Worm (Caenorhabditis elegans) whole organism, L1 larva: ENCODE data around the gene C05C10.2.

Experiments
- C04F5.9 ChIP-seq: sonication (generic microtip); optimal IDR thresholded peaks from 2 replicates; lab custom pipeline; 2016; ENCODE audit warnings: missing genetic modification characterization, missing compliant biosample characterization
- C16A3.4 ChIP-seq: fragments of 150-350 bp; optimal IDR thresholded peaks from 2 replicates; lab custom pipeline; 2014; ENCODE audit warnings: missing biosample characterization, missing genetic modification characterization
- C34B4.2 ChIP-seq: sonication (generic microtip); optimal IDR thresholded peaks from 2 replicates; lab custom pipeline; 2017; ENCODE audit warnings: mild to moderate bottlenecking, missing genetic modification characterization, missing compliant biosample characterization
- F16B12.6 ChIP-seq: fragments of 150-350 bp; optimal IDR thresholded peaks from 2 replicates; lab custom pipeline; 2014; ENCODE audit warnings: missing biosample characterization, missing genetic modification characterization
- Y116A8C.19 ChIP-seq: sonication (generic microtip); optimal IDR thresholded peaks from 2 replicates; lab custom pipeline; 2016; ENCODE audit warnings: missing compliant biosample characterization, missing genetic modification characterization, borderline replicate concordance
- alr-1 ChIP-seq: fragments of 200-800 bp; sonication (Bioruptor generic); optimal IDR thresholded peaks from 2 replicates; lab custom pipeline; 2018; ENCODE audit warnings: borderline replicate concordance, mild to moderate bottlenecking, missing genetic modification characterization, missing compliant biosample characterization
- blmp-1 ChIP-seq: fragments of 150-350 bp; optimal IDR thresholded peaks from 2 replicates; lab custom pipeline; 2014; ENCODE audit warnings: missing biosample characterization, missing genetic modification characterization
- ceh-63 ChIP-seq: fragments of 200-800 bp; sonication (Bioruptor generic); optimal IDR thresholded peaks from 2 replicates; lab custom pipeline; 2018; ENCODE audit warnings: mild to moderate bottlenecking, missing genetic modification characterization, missing compliant biosample characterization
- ceh-8 ChIP-seq: fragments of 200-800 bp; sonication (Bioruptor generic); optimal IDR thresholded peaks from 2 replicates; lab custom pipeline; 2018; ENCODE audit warnings: mild to moderate bottlenecking, missing genetic modification characterization, moderate library complexity, missing compliant biosample characterization
- ces-1 ChIP-seq: fragments of 150-350 bp; optimal IDR thresholded peaks from 2 replicates; lab custom pipeline; 2014; ENCODE audit warnings: missing biosample characterization, missing genetic modification reagents, missing genetic modification characterization
- dsc-1 ChIP-seq: sonication (generic microtip); optimal IDR thresholded peaks from 2 replicates; lab custom pipeline; 2016; ENCODE audit warnings: mild to moderate bottlenecking, missing genetic modification characterization, missing compliant biosample characterization
- efl-1 ChIP-seq, 4 experiments: fragments of 150-350 bp; optimal IDR thresholded peaks in 3 of 4; peaks in 1 of 4; 1 replicate in 1 of 4; 2 replicates in 3 of 4; lab custom pipeline; 2014; ENCODE audit warnings: missing biosample characterization in 2 of 4, missing genetic modification characterization in 2 of 4, missing genetic modification reagents in 2 of 4
- elt-3 ChIP-seq, 6 experiments: fragments of 150-350 bp in 1 of 6; sonication (generic microtip); optimal IDR thresholded peaks; 2 replicates each; lab custom pipeline; 2017 to 2018; ENCODE audit warnings: missing biosample characterization in 6 of 6, missing genetic modification characterization in 6 of 6, inconsistent platforms in 1 of 6
- ets-5 ChIP-seq: fragments of 200-800 bp; sonication (Bioruptor generic); IDR thresholded peaks from 2 replicates; pipeline ENCODE4 v1.3.6; 2022; ENCODE audit warnings: missing genetic modification characterization, missing compliant biosample characterization
- fkh-8 ChIP-seq: sonication (generic microtip); optimal IDR thresholded peaks from 2 replicates; lab custom pipeline; 2016; ENCODE audit warnings: mild to moderate bottlenecking, missing genetic modification characterization, missing compliant biosample characterization
- fos-1 ChIP-seq: fragments of 150-350 bp; optimal IDR thresholded peaks from 2 replicates; lab custom pipeline; 2014; ENCODE audit warnings: missing biosample characterization, missing genetic modification characterization
- grh-1 ChIP-seq: fragments of 200-800 bp; sonication (Bioruptor generic); IDR thresholded peaks from 2 replicates; pipeline ENCODE4 v1.3.6; 2022; ENCODE audit warnings: missing genetic modification reagents, missing genetic modification characterization, missing compliant biosample characterization
- isw-1 ChIP-seq: fragments of 200-800 bp; sonication (Bioruptor generic); IDR thresholded peaks from 2 replicates; pipeline ENCODE4 v1.3.6; 2022; ENCODE audit warnings: missing genetic modification characterization, missing compliant biosample characterization
- lin-13 ChIP-seq: fragments of 150-350 bp; optimal IDR thresholded peaks from 2 replicates; lab custom pipeline; 2014; ENCODE audit warnings: missing biosample characterization, missing genetic modification reagents, missing genetic modification characterization
- lin-14 ChIP-seq: fragments of 200-800 bp; sonication (Bioruptor generic); optimal IDR thresholded peaks from 2 replicates; lab custom pipeline; 2018; ENCODE audit warnings: mild to moderate bottlenecking, missing genetic modification characterization, moderate library complexity, missing compliant biosample characterization
- lin-15B ChIP-seq: fragments of 150-350 bp; sonication (generic microtip); optimal IDR thresholded peaks from 3 replicates; lab custom pipeline; 2014; ENCODE audit warnings: missing biosample characterization, missing genetic modification characterization
- lin-35 ChIP-seq, 2 experiments: fragments of 150-350 bp; optimal IDR thresholded peaks; 2 replicates each; lab custom pipeline; 2014; ENCODE audit warnings: missing biosample characterization in 2 of 2, missing genetic modification characterization in 2 of 2, missing genetic modification reagents in 2 of 2
- lir-3 ChIP-seq: sonication (generic microtip); optimal IDR thresholded peaks from 2 replicates; lab custom pipeline; 2016; ENCODE audit warnings: mild to moderate bottlenecking, missing genetic modification characterization, moderate library complexity, missing compliant biosample characterization; ENCODE audit not compliant: poor library complexity
- mdl-1 ChIP-seq, 2 experiments: fragments of 150-350 bp; optimal IDR thresholded peaks; 2 replicates each; lab custom pipeline; 2014 to 2017; ENCODE audit warnings: missing biosample characterization in 2 of 2, missing genetic modification characterization in 2 of 2, inconsistent platforms in 1 of 2
- nhr-11 ChIP-seq: fragments of 150-350 bp; optimal IDR thresholded peaks from 2 replicates; lab custom pipeline; 2014; ENCODE audit warnings: missing biosample characterization, missing genetic modification characterization
- nhr-237 ChIP-seq: fragments of 150-350 bp; optimal IDR thresholded peaks from 2 replicates; lab custom pipeline; 2014; ENCODE audit warnings: missing biosample characterization, missing genetic modification characterization
- nhr-28 ChIP-seq: fragments of 150-350 bp; optimal IDR thresholded peaks from 2 replicates; lab custom pipeline; 2014; ENCODE audit warnings: missing biosample characterization, missing genetic modification characterization
- nhr-47 ChIP-seq: sonication (generic microtip); optimal IDR thresholded peaks from 2 replicates; lab custom pipeline; 2016; ENCODE audit warnings: mild to moderate bottlenecking, missing genetic modification characterization, moderate library complexity, missing compliant biosample characterization
- nhr-71 ChIP-seq: sonication (generic microtip); optimal IDR thresholded peaks from 2 replicates; lab custom pipeline; 2016; ENCODE audit warnings: mild to moderate bottlenecking, missing genetic modification characterization, moderate library complexity, missing compliant biosample characterization
- nhr-76 ChIP-seq: sonication (generic microtip); optimal IDR thresholded peaks from 2 replicates; lab custom pipeline; 2017; ENCODE audit warnings: missing biosample characterization, missing genetic modification characterization
- nhr-84 ChIP-seq: sonication (generic microtip); optimal IDR thresholded peaks from 2 replicates; lab custom pipeline; 2017; ENCODE audit warnings: missing biosample characterization, missing genetic modification characterization
- nhr-85 ChIP-seq: sonication (generic microtip); peaks from one replicate; lab custom pipeline; 2016; ENCODE audit warnings: missing genetic modification characterization, inconsistent platforms, missing compliant biosample characterization
- pag-3 ChIP-seq: sonication (generic microtip); optimal IDR thresholded peaks from 2 replicates; lab custom pipeline; 2017; ENCODE audit warnings: missing genetic modification characterization, mild to moderate bottlenecking, missing compliant biosample characterization, antibody characterized with exemption, borderline replicate concordance; ENCODE audit not compliant: insufficient read depth
- pax-3 ChIP-seq: fragments of 200-800 bp; sonication (Bioruptor generic); optimal IDR thresholded peaks from 2 replicates; lab custom pipeline; 2018; ENCODE audit warnings: mild to moderate bottlenecking, missing genetic modification characterization, moderate library complexity, missing compliant biosample characterization
- rnt-1 ChIP-seq: sonication (generic microtip); optimal IDR thresholded peaks from 2 replicates; lab custom pipeline; 2016; ENCODE audit warnings: mild to moderate bottlenecking, missing genetic modification characterization, moderate library complexity, missing compliant biosample characterization
- skn-1 ChIP-seq: fragments of 150-350 bp; optimal IDR thresholded peaks from 2 replicates; lab custom pipeline; 2014; ENCODE audit warnings: missing biosample characterization, missing genetic modification characterization
- snpc-4 ChIP-seq: fragments of 150-350 bp; optimal IDR thresholded peaks from 2 replicates; lab custom pipeline; 2014; ENCODE audit warnings: missing biosample characterization, missing genetic modification characterization
- snu-23 ChIP-seq: sonication (generic microtip); optimal IDR thresholded peaks from 2 replicates; lab custom pipeline; 2016; ENCODE audit warnings: missing genetic modification characterization, missing compliant biosample characterization
- sptf-1 ChIP-seq: fragments of 150-350 bp; optimal IDR thresholded peaks from 2 replicates; lab custom pipeline; 2014; ENCODE audit warnings: missing biosample characterization, missing genetic modification characterization
- sup-37 ChIP-seq: fragments of 200-800 bp; sonication (Bioruptor generic); optimal IDR thresholded peaks from 2 replicates; lab custom pipeline; 2018; ENCODE audit warnings: mild to moderate bottlenecking, missing genetic modification characterization, missing compliant biosample characterization
- swsn-7 ChIP-seq: sonication (generic microtip); optimal IDR thresholded peaks from 2 replicates; lab custom pipeline; 2016; ENCODE audit warnings: missing genetic modification characterization, missing compliant biosample characterization
- unc-30 ChIP-seq: sonication (generic microtip); optimal IDR thresholded peaks from 2 replicates; lab custom pipeline; 2017; ENCODE audit warnings: missing biosample characterization, missing genetic modification characterization
- unc-98 ChIP-seq: fragments of 200-800 bp; sonication (Bioruptor generic); IDR thresholded peaks from 2 replicates; pipeline ENCODE4 v1.3.6; 2022; ENCODE audit warnings: missing genetic modification characterization, missing compliant biosample characterization
- xbp-1 ChIP-seq: sonication (generic microtip); optimal IDR thresholded peaks from 2 replicates; lab custom pipeline; 2016; ENCODE audit warnings: missing genetic modification characterization, missing compliant biosample characterization

The C05C10.2 gene

ce11 chrII:9935044-9935599 is 13.1 kb downstream of the C05C10.2 start (continued):
- TF ChIP-seq C04F5.9 (no peak), nhr-47 (tag; lab: Kevin White, UChicago) (no peak), ces-1 (GFP tag; lab: Kevin White, UChicago) (no peak), ets-5 (GFP tag; lab: Robert Waterston, UW) (no peak), sup-37 (no peak), lir-3 (tag; lab: Kevin White, UChicago) (no peak), nhr-237 (tag; lab: Kevin White, UChicago) (no peak), fkh-8 (tag; lab: Kevin White, UChicago) (no peak), alr-1 (no peak), nhr-84 (tag; lab: Kevin White, UChicago) (no peak), F16B12.6 (tag; lab: Kevin White, UChicago) (no peak), blmp-1 (tag; lab: Kevin White, UChicago) (no peak), Y116A8C.19 (no peak), lin-13 (GFP tag; lab: Kevin White, UChicago) (no peak), lin-15B (tag; lab: Kevin White, UChicago) (no peak), nhr-11 (tag; lab: Kevin White, UChicago) (no peak), unc-30 (tag; lab: Kevin White, UChicago) (no peak), pax-3 (tag; lab: Kevin White, UChicago) (no peak), nhr-28 (tag; lab: Kevin White, UChicago) (no peak), grh-1 (GFP tag; lab: Robert Waterston, UW) (no peak), elt-3 (tag; optimal IDR thresholded peaks at IDR 0.05; lab: Kevin White, UChicago) (no peak), C34B4.2 (tag; lab: Kevin White, UChicago) (no peak), unc-98 (GFP tag; lab: Robert Waterston, UW) (no peak), sptf-1 (tag; lab: Kevin White, UChicago) (no peak), ceh-63 (no peak), pag-3 (tag; lab: Kevin White, UChicago) (no peak), ceh-8 (GFP tag; lab: Kevin White, UChicago) (no peak)

- TF ChIP-seq rnt-1 (tag; lab: Kevin White, UChicago) = no peak
- no peak for TF ChIP-seq swsn-7
- TF ChIP-seq efl-1 (optimal IDR thresholded peaks at IDR 0.05; lab: Kevin White, UChicago) = no peak
- TF ChIP-seq efl-1 (GFP tag; optimal IDR thresholded peaks at IDR 0.05 in 1 of 2; lab: Kevin White, UChicago) = no peak
- no peak for TF ChIP-seq skn-1 (tag; lab: Kevin White, UChicago)
- TF ChIP-seq xbp-1 (tag; lab: Kevin White, UChicago) = no peak
- peak; percentile 62 for TF ChIP-seq nhr-85 (tag; lab: Kevin White, UChicago)
These were observed 13.6 kb downstream of the C05C10.2 start for ce11 chrII:9935664-9936063.

- no peak for TF ChIP-seq efl-1 (optimal IDR thresholded peaks at IDR 0.05; lab: Kevin White, UChicago)
- peak in 1 of 2 experiments; percentile 16 for TF ChIP-seq efl-1 (GFP tag; optimal IDR thresholded peaks at IDR 0.05 in 1 of 2; lab: Kevin White, UChicago)
- TF ChIP-seq snu-23 = no peak
- no peak for TF ChIP-seq lin-14 (GFP tag; lab: Kevin White, UChicago)
- TF ChIP-seq, all 84 proteins: peak for 1
These were observed 14.8 kb downstream of the C05C10.2 start, which contains the start of gene C05C10.3 for ce11 chrII:9936859-9937258. TSS of gene C05C10.3 (minus strand) at chrII:9936893.

DNA sequence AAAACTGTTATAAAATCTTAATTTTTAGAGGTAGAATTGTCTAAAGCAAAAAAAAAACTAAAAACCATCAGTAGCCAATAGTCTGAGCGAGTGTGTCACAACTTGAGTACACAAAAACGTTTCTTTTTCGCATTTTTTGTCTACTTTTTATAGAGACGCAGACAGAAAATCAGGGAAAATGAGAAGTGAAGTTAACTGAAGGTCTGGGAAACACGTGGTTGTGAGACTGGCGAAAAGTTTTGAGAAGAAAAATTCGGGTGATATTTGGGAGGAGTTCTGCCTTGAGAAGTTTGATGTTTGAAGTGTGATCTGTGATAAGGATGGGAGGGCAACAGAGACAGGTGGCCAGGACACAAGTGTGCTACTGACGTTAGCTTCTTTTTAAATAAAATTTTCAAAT is 15.6 kb downstream of the C05C10.2 start:
- peak; percentile 37 to 98 for TF ChIP-seq mdl-1 (tag; optimal IDR thresholded peaks at IDR 0.05; lab: Kevin White, UChicago)
- TF ChIP-seq isw-1 (GFP tag; lab: Robert Waterston, UW) = 0 out of 2 replicates have a peak, but pooled peaks have one; percentile 3
- TF ChIP-seq fos-1 (tag; lab: Kevin White, UChicago) = peak; percentile 65
- peak; percentile 22 for TF ChIP-seq nhr-76 (tag; lab: Kevin White, UChicago)
- TF ChIP-seq efl-1 (optimal IDR thresholded peaks at IDR 0.05; lab: Kevin White, UChicago) = peak; percentile 62 to 74
- peak; percentile 68 to 96 for TF ChIP-seq efl-1 (GFP tag; optimal IDR thresholded peaks at IDR 0.05 in 1 of 2; lab: Kevin White, UChicago)
- peak; percentile 94 for TF ChIP-seq snu-23
- TF ChIP-seq lin-35 (GFP tag; optimal IDR thresholded peaks at IDR 0.05; lab: Kevin White, UChicago) = peak; percentile 75 to 87
- TF ChIP-seq snpc-4 (tag; lab: Kevin White, UChicago) = peak; percentile 40
- peak; percentile 76 for TF ChIP-seq rnt-1 (tag; lab: Kevin White, UChicago)
- peak; percentile 20 for TF ChIP-seq C04F5.9
- peak; percentile 43 for TF ChIP-seq dsc-1
- TF ChIP-seq nhr-71 (tag; lab: Kevin White, UChicago) = peak; percentile 97
- peak; percentile 86 for TF ChIP-seq C16A3.4 (tag; lab: Kevin White, UChicago)
- TF ChIP-seq lin-14 (GFP tag; lab: Kevin White, UChicago) = peak; percentile 97
- TF ChIP-seq grh-1 (GFP tag; lab: Robert Waterston, UW) = 0 out of 2 replicates have a peak, but pooled peaks have one; percentile 8
- peak; percentile 11 for TF ChIP-seq lin-15B (tag; lab: Kevin White, UChicago)
- TF ChIP-seq fkh-8 (tag; lab: Kevin White, UChicago) = peak; percentile 56
- no peak for TF ChIP-seq pax-3 (tag; lab: Kevin White, UChicago)
- no peak for TF ChIP-seq C34B4.2 (tag; lab: Kevin White, UChicago)
- peak; percentile 66 for TF ChIP-seq lir-3 (tag; lab: Kevin White, UChicago)
